Worm (Caenorhabditis elegans): ENCODE results near the gene F59A7.12.

- TF ChIP-seq egl-27 (tag; optimal IDR thresholded peaks at IDR 0.05): no peak
- no peak for TF ChIP-seq attf-4 (tag; optimal IDR thresholded peaks at IDR 0.05)
- TF ChIP-seq mdl-1 (tag; optimal IDR thresholded peaks at IDR 0.05): no peak
- TF ChIP-seq nhr-28 (tag; optimal IDR thresholded peaks at IDR 0.05): peak; percentile 54
- no peak for TF ChIP-seq T20F7.1 (GFP tag; optimal IDR thresholded peaks at IDR 0.05)
- TF ChIP-seq lsy-2 (tag; optimal IDR thresholded peaks at IDR 0.05): peak; percentile 47 to 96
- TF ChIP-seq pqm-1 (tag; optimal IDR thresholded peaks at IDR 0.05): no peak
- peak; percentile 88 for TF ChIP-seq lin-38 (GFP tag; IDR thresholded peaks at IDR 0.05)
- peak in 1 of 2 experiments; percentile 80 for TF ChIP-seq unc-62 (GFP tag; optimal IDR thresholded peaks at IDR 0.05 in 1 of 2)
- TF ChIP-seq unc-62 (tag; optimal IDR thresholded peaks at IDR 0.05): no peak
- TF ChIP-seq rbr-2 (tag; optimal IDR thresholded peaks at IDR 0.05): peak; percentile 46
Observed at ce11 chrV:2008412-2008811, 21.6 kb upstream of the F59A7.12 start.

All from whole organism, L4 larva.